Fruit fly (Drosophila melanogaster): ENCODE measurements around the gene grn.

grn gene

DNA sequence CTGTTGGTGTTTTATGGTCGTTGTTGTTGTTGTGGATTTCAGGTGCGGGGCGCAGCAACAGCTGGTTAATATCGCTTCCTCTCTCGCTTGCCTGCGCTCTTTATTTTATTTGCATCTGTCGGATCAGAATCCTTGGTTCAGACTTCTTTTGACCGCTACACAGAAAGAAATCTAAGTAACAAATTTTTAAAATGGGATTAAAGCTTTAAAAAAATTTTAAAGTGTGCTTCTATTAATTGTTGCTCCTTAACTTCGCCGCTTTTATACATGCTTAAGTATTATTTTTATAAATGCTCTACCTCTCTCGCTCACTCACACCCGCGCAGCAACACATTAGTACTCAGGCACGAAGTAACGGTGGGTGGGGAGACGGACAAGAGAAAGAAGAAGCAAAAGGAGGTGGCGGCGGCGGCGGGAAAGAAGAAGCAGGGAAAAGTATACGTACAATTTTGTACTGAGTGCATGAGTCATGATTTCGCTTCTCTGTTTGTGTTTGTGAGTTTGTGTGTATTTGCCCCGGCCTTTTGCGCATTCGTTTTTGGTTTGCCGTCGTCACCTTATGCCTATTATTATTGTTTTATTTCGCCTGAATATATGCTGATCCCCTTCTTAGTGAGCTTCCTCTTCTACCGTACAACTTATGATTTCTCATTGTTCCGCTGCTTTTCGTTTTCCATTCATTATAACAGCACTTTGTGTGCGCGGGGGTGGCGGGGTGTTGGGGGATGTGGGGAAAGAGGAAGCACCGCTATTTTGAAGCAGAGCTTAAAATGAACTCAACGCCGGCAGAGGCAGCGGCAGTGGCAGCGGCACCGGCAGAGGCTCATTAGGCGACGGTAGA, 67.2 kb downstream of the grn start (continued):
- TF ChIP-seq Poxn (GFP tag; IDR thresholded peaks at IDR 0.05) (peak; percentile 52; the same call in 1 of the 2 replicates), CG6272 (GFP tag; IDR thresholded peaks at IDR 0.05) (peak; percentile 60), ATbp (GFP tag; optimal IDR thresholded peaks at IDR 0.05) (peak; percentile 81), Hey (tag; optimal IDR thresholded peaks at IDR 0.05) (no peak), CG7839 (tag; optimal IDR thresholded peaks at IDR 0.05) (peak; percentile 85), CG8290 (GFP tag; optimal IDR thresholded peaks at IDR 0.05) (peak; percentile 66), CG8290 (tag; optimal IDR thresholded peaks at IDR 0.05) (peak in 1 of 2 experiments; percentile 63), CG31441 (GFP tag; IDR thresholded peaks at IDR 0.05) (peak; percentile 89), fd102C (GFP tag; optimal IDR thresholded peaks at IDR 0.05) (peak; percentile 70), hb (GFP tag; IDR thresholded peaks at IDR 0.05; ENCODE audit: partially characterized antibody) (no peak), peb (GFP tag; IDR thresholded peaks at IDR 0.05) (peak; percentile 68), sna (GFP tag; IDR thresholded peaks at IDR 0.05; ENCODE audit: partially characterized antibody) (no peak), tin (GFP tag; optimal IDR thresholded peaks at IDR 0.05) (peak; percentile 78), dan (GFP tag; IDR thresholded peaks at IDR 0.05) (0 out of 2 replicates have a peak, but pooled peaks have one; percentile 12), Dp (GFP tag; optimal IDR thresholded peaks at IDR 0.05) (no peak), vnd (GFP tag; IDR thresholded peaks at IDR 0.05; ENCODE audit: partially characterized antibody) (no peak), nmo (GFP tag; optimal IDR thresholded peaks at IDR 0.05) (peak; percentile 67), CG33213 (GFP tag; optimal IDR thresholded peaks at IDR 0.05) (peak; percentile 62), ranshi (GFP tag; IDR thresholded peaks at IDR 0.05) (peak; percentile 78), ara (GFP tag; IDR thresholded peaks at IDR 0.05) (peak; percentile 75), Opbp (GFP tag; IDR thresholded peaks at IDR 0.05; ENCODE audit: partially characterized antibody) (no peak), Dll (GFP tag; IDR thresholded peaks at IDR 0.05; ENCODE audit: partially characterized antibody) (no peak), CG3838 (GFP tag; optimal IDR thresholded peaks at IDR 0.05) (peak; percentile 59), ken (GFP tag; IDR thresholded peaks at IDR 0.05) (peak; percentile 68; the same call in 2 of the 3 replicates), Atf3 (GFP tag; optimal IDR thresholded peaks at IDR 0.05) (peak; percentile 71), CG6175 (GFP tag; IDR thresholded peaks at IDR 0.05) (peak; percentile 63), chif (GFP tag; optimal IDR thresholded peaks at IDR 0.05) (peak; percentile 85 to 88), CG10654 (GFP tag; optimal IDR thresholded peaks at IDR 0.05) (peak; percentile 69), Jarid2 (GFP tag; optimal IDR thresholded peaks at IDR 0.05) (peak; percentile 43), ac (GFP tag; optimal IDR thresholded peaks at IDR 0.05) (peak; percentile 63), Pdp1 (GFP tag; optimal IDR thresholded peaks at IDR 0.05) (peak; percentile 68 to 75), Oli (tag; optimal IDR thresholded peaks at IDR 0.05) (peak; percentile 81), CG42726 (GFP tag; IDR thresholded peaks at IDR 0.05; ENCODE audit: partially characterized antibody) (no peak), CG15479 (GFP tag; optimal IDR thresholded peaks at IDR 0.05) (peak; percentile 41), Oaz (GFP tag; IDR thresholded peaks at IDR 0.05) (peak; percentile 50; the same call in 1 of the 2 replicates), CG32772 (GFP tag; IDR thresholded peaks at IDR 0.05) (peak; percentile 81), CG7963 (GFP tag; IDR thresholded peaks at IDR 0.05; ENCODE audit: partially characterized antibody) (no peak), HmgD (GFP tag; optimal IDR thresholded peaks at IDR 0.05) (peak; percentile 37), CG11085 (GFP tag; IDR thresholded peaks at IDR 0.05) (peak; percentile 55; the same call in 1 of the 2 replicates), CG30020 (tag; optimal IDR thresholded peaks at IDR 0.05) (peak; percentile 21), chn (GFP tag; optimal IDR thresholded peaks at IDR 0.05) (peak; percentile 83), otp (GFP tag; IDR thresholded peaks at IDR 0.05) (peak; percentile 85), jing (GFP tag; optimal IDR thresholded peaks at IDR 0.05) (peak; percentile 42), CG11560 (tag; IDR thresholded peaks at IDR 0.05) (0 out of 3 replicates have a peak, but pooled peaks have one; percentile 38), Bteb2 (GFP tag; optimal IDR thresholded peaks at IDR 0.05) (peak; percentile 75), cad (GFP tag; optimal IDR thresholded peaks at IDR 0.05) (no peak), CG13123 (GFP tag; optimal IDR thresholded peaks at IDR 0.05) (peak; percentile 49), vvl (GFP tag; IDR thresholded peaks at IDR 0.05) (peak; percentile 92), CG10321 (GFP tag; IDR thresholded peaks at IDR 0.05) (peak; percentile 53)

Measured in whole organism, embryonic.